Fruit fly (Drosophila melanogaster) whole organism, embryonic: ENCODE results near the gene CG17549.

ENCODE experiments used
- Antp ChIP-seq: fragments of 200-800 bp; sonication (Bioruptor generic); optimal IDR thresholded peaks from 3 replicates; lab custom pipeline; 2016; ENCODE audit warnings: missing biosample characterization, missing genetic modification characterization
- Blimp-1 ChIP-seq: fragments of 200-800 bp; sonication (Bioruptor generic); optimal IDR thresholded peaks from 3 replicates; lab custom pipeline; 2018; ENCODE audit warnings: missing biosample characterization, missing genetic modification characterization, mild to moderate bottlenecking, moderate library complexity, missing genetic modification reagents
- C15 ChIP-seq: fragments of 200-800 bp; sonication (Bioruptor generic); IDR thresholded peaks from 3 replicates; pipeline ENCODE4 v1.3.6; 2022; ENCODE audit warnings: missing biosample characterization, missing genetic modification characterization
- CG10654 ChIP-seq: fragments of 200-800 bp; sonication (Bioruptor generic); optimal IDR thresholded peaks from 2 replicates; lab custom pipeline; 2016; ENCODE audit warnings: missing biosample characterization, missing genetic modification characterization
- CG11456 ChIP-seq: fragments of 200-800 bp; sonication (Bioruptor generic); IDR thresholded peaks from 3 replicates; pipeline ENCODE4 v1.3.6; 2022; ENCODE audit warnings: missing biosample characterization, missing genetic modification characterization
- CG14860 ChIP-seq: fragments of 200-800 bp; sonication (Bioruptor generic); IDR thresholded peaks from 3 replicates; pipeline ENCODE4 v1.3.6; 2022; ENCODE audit warnings: missing biosample characterization, missing genetic modification characterization; ENCODE audit not compliant: partially characterized antibody
- CG15479 ChIP-seq: fragments of 200-800 bp; sonication (Bioruptor generic); optimal IDR thresholded peaks from 3 replicates; lab custom pipeline; 2019; ENCODE audit warnings: missing biosample characterization, mild to moderate bottlenecking, missing genetic modification characterization, moderate library complexity
- CG16779 ChIP-seq: fragments of 200-800 bp; sonication (Bioruptor generic); IDR thresholded peaks from 2 replicates; pipeline ENCODE4 v1.3.6; 2022; ENCODE audit warnings: missing biosample characterization, missing genetic modification characterization
- CG16815 ChIP-seq: fragments of 200-800 bp; sonication (Bioruptor generic); optimal IDR thresholded peaks from 3 replicates; lab custom pipeline; 2017; ENCODE audit warnings: missing biosample characterization, mild to moderate bottlenecking, missing genetic modification characterization
- CG17361 ChIP-seq: fragments of 200-800 bp; sonication (Bioruptor generic); IDR thresholded peaks from 3 replicates; pipeline ENCODE4 v1.3.6; 2022; ENCODE audit warnings: missing biosample characterization, missing genetic modification characterization
- CG2120 ChIP-seq: fragments of 200-800 bp; sonication (Bioruptor generic); optimal IDR thresholded peaks from 3 replicates; lab custom pipeline; 2016; ENCODE audit warnings: missing biosample characterization, missing genetic modification characterization
- CG2199 ChIP-seq: fragments of 200-800 bp; sonication (Bioruptor generic); IDR thresholded peaks from 3 replicates; pipeline ENCODE4 v1.3.6; 2022; ENCODE audit warnings: missing biosample characterization, missing genetic modification characterization
- CG2202 ChIP-seq: fragments of 200-800 bp; sonication (Bioruptor generic); optimal IDR thresholded peaks from 2 replicates; lab custom pipeline; 2018; ENCODE audit warnings: missing biosample characterization, mild to moderate bottlenecking, missing genetic modification characterization
- CG31224 ChIP-seq: fragments of 200-800 bp; sonication (Bioruptor generic); IDR thresholded peaks from 2 replicates; pipeline ENCODE4 v1.3.6; 2022; ENCODE audit warnings: missing biosample characterization, missing genetic modification characterization
- CG31441 ChIP-seq: fragments of 200-800 bp; sonication (Bioruptor generic); IDR thresholded peaks from 2 replicates; pipeline ENCODE4 v1.3.6; 2022; ENCODE audit warnings: missing biosample characterization, missing genetic modification characterization
- CG32532 ChIP-seq: fragments of 200-800 bp; sonication (Bioruptor generic); IDR thresholded peaks from 2 replicates; pipeline ENCODE4 v1.3.6; 2022; ENCODE audit warnings: missing biosample characterization, missing genetic modification characterization
- CG3995 ChIP-seq: fragments of 200-800 bp; sonication (Bioruptor generic); optimal IDR thresholded peaks from 3 replicates; lab custom pipeline; 2016; ENCODE audit warnings: missing biosample characterization, missing genetic modification characterization
- CG4424 ChIP-seq: fragments of 200-800 bp; sonication (Bioruptor generic); optimal IDR thresholded peaks from 3 replicates; lab custom pipeline; 2016; ENCODE audit warnings: missing biosample characterization, missing genetic modification characterization
- CG4707 ChIP-seq: fragments of 200-800 bp; sonication (Bioruptor generic); optimal IDR thresholded peaks from 2 replicates; lab custom pipeline; 2018; ENCODE audit warnings: missing biosample characterization, mild to moderate bottlenecking, missing genetic modification characterization, moderate library complexity
- CG6791 ChIP-seq: fragments of 200-800 bp; sonication (Bioruptor generic); IDR thresholded peaks from 3 replicates; pipeline ENCODE4 v1.3.6; 2022; ENCODE audit warnings: missing biosample characterization, missing genetic modification characterization; ENCODE audit not compliant: partially characterized antibody
- CG8089 ChIP-seq: fragments of 200-800 bp; sonication (Bioruptor generic); optimal IDR thresholded peaks from 3 replicates; lab custom pipeline; 2016; ENCODE audit warnings: missing biosample characterization, missing genetic modification characterization
- CG9609 ChIP-seq: fragments of 200-800 bp; sonication (Bioruptor generic); optimal IDR thresholded peaks from 3 replicates; lab custom pipeline; 2016; ENCODE audit warnings: missing biosample characterization, missing genetic modification characterization
- CTCF ChIP-seq: fragments of 200-800 bp; sonication (Bioruptor generic); optimal IDR thresholded peaks from 2 replicates; lab custom pipeline; 2017; ENCODE audit warnings: missing biosample characterization, mild to moderate bottlenecking, missing genetic modification characterization, moderate library complexity
- Dref ChIP-seq: fragments of 200-800 bp; sonication (Bioruptor generic); IDR thresholded peaks from 2 replicates; pipeline ENCODE4 v1.3.6; 2022; ENCODE audit warnings: missing biosample characterization, missing genetic modification characterization
- E2f1 ChIP-seq: fragments of 200-800 bp; sonication (Bioruptor generic); IDR thresholded peaks from 2 replicates; pipeline ENCODE4 v1.3.6; 2022; ENCODE audit warnings: missing biosample characterization, missing genetic modification characterization
- E2f2 ChIP-seq: fragments of 200-800 bp; sonication (Bioruptor generic); IDR thresholded peaks from 2 replicates; pipeline ENCODE4 v1.3.6; 2022; ENCODE audit warnings: missing biosample characterization, missing genetic modification characterization
- Ets65A ChIP-seq: fragments of 200-800 bp; sonication (Bioruptor generic); peaks from one replicate; lab custom pipeline; 2016; ENCODE audit warnings: missing biosample characterization, missing genetic modification characterization
- Kr ChIP-seq: fragments of 200-800 bp; sonication (Bioruptor generic); optimal IDR thresholded peaks from 2 replicates; lab custom pipeline; 2017; ENCODE audit warnings: missing biosample characterization, mild to moderate bottlenecking, missing genetic modification characterization
- Med ChIP-seq: fragments of 200-800 bp; sonication (Bioruptor generic); peaks from one replicate; lab custom pipeline; 2016; ENCODE audit warnings: missing biosample characterization, missing genetic modification characterization, mild to moderate bottlenecking, inconsistent platforms, moderate library complexity
- NFAT ChIP-seq: fragments of 200-800 bp; sonication (Bioruptor generic); IDR thresholded peaks from 2 replicates; pipeline ENCODE4 v1.3.6; 2022; ENCODE audit warnings: missing biosample characterization, missing genetic modification characterization
- Oli ChIP-seq: fragments of 200-800 bp; sonication (Bioruptor generic); optimal IDR thresholded peaks from 2 replicates; lab custom pipeline; 2018; ENCODE audit warnings: missing biosample characterization, mild to moderate bottlenecking, missing genetic modification characterization, moderate library complexity
- Six4 ChIP-seq: fragments of 200-800 bp; sonication (Bioruptor generic); optimal IDR thresholded peaks from 2 replicates; lab custom pipeline; 2016; ENCODE audit warnings: missing biosample characterization, missing genetic modification characterization
- Spps ChIP-seq: fragments of 200-800 bp; sonication (Bioruptor generic); optimal IDR thresholded peaks from 2 replicates; lab custom pipeline; 2018; ENCODE audit warnings: missing biosample characterization, mild to moderate bottlenecking, missing genetic modification characterization
- Ssrp ChIP-seq: fragments of 200-800 bp; sonication (Bioruptor generic); optimal IDR thresholded peaks from 2 replicates; lab custom pipeline; 2018; ENCODE audit warnings: missing biosample characterization, mild to moderate bottlenecking, missing genetic modification characterization, moderate library complexity
- Stat92E ChIP-seq, 3 experiments: fragments of >200 bp in 2 of 3; fragments of 200-800 bp in 1 of 3; sonication (Bioruptor generic) in 1 of 3; optimal IDR thresholded peaks; 2 replicates each; lab custom pipeline; 2017 to 2019; ENCODE audit warnings: missing biosample characterization in 3 of 3, missing genetic modification characterization in 3 of 3, mild to moderate bottlenecking in 1 of 3, moderate library complexity in 1 of 3
- dmrt11E ChIP-seq: fragments of 200-800 bp; sonication (Bioruptor generic); optimal IDR thresholded peaks from 3 replicates; lab custom pipeline; 2018; ENCODE audit warnings: missing biosample characterization, mild to moderate bottlenecking, missing genetic modification characterization, moderate library complexity
- dpn ChIP-seq, 2 experiments: fragments of 200-800 bp; sonication (Bioruptor generic); optimal IDR thresholded peaks; 3 replicates each; lab custom pipeline; 2016; ENCODE audit warnings: missing biosample characterization in 2 of 2, missing genetic modification characterization in 2 of 2
- fd102C ChIP-seq: fragments of 200-800 bp; sonication (Bioruptor generic); optimal IDR thresholded peaks from 2 replicates; lab custom pipeline; 2018; ENCODE audit warnings: missing biosample characterization, mild to moderate bottlenecking, missing genetic modification characterization, moderate library complexity
- grn ChIP-seq: fragments of 200-800 bp; sonication (Bioruptor generic); optimal IDR thresholded peaks from 3 replicates; lab custom pipeline; 2017; ENCODE audit warnings: missing biosample characterization, missing genetic modification characterization
- kah ChIP-seq: fragments of 200-800 bp; sonication (Bioruptor generic); optimal IDR thresholded peaks from 2 replicates; lab custom pipeline; 2018; ENCODE audit warnings: missing biosample characterization, mild to moderate bottlenecking, missing genetic modification characterization
- kni ChIP-seq: fragments of 200-800 bp; sonication (Bioruptor generic); optimal IDR thresholded peaks from 3 replicates; lab custom pipeline; 2017; ENCODE audit warnings: mild to moderate bottlenecking, missing biosample characterization, missing genetic modification reagents, missing genetic modification characterization
- luna ChIP-seq: fragments of 200-800 bp; sonication (Bioruptor generic); optimal IDR thresholded peaks from 2 replicates; lab custom pipeline; 2016; ENCODE audit warnings: missing biosample characterization, missing genetic modification characterization
- nerfin-1 ChIP-seq: fragments of 200-800 bp; sonication (Bioruptor generic); optimal IDR thresholded peaks from 3 replicates; lab custom pipeline; 2019; ENCODE audit warnings: missing biosample characterization, mild to moderate bottlenecking, missing genetic modification characterization, moderate library complexity
- pnt ChIP-seq: fragments of 200-800 bp; sonication (Bioruptor generic); optimal IDR thresholded peaks from 3 replicates; lab custom pipeline; 2016; ENCODE audit warnings: missing biosample characterization, missing genetic modification characterization
- sens ChIP-seq: fragments of 200-800 bp; sonication (Bioruptor generic); peaks from one replicate; lab custom pipeline; 2016; ENCODE audit warnings: missing biosample characterization, missing genetic modification characterization
- tll ChIP-seq, 2 experiments: fragments of 200-800 bp in 1 of 2; fragments of >200 bp in 1 of 2; sonication (Bioruptor generic) in 1 of 2; optimal IDR thresholded peaks; 2 replicates each; lab custom pipeline; 2017 to 2019; ENCODE audit warnings: missing biosample characterization in 2 of 2, missing genetic modification characterization in 2 of 2, mild to moderate bottlenecking in 1 of 2, moderate library complexity in 1 of 2
- twi ChIP-seq: fragments of 200-800 bp; optimal IDR thresholded peaks from 2 replicates; lab custom pipeline; 2019; ENCODE audit warnings: missing biosample characterization, mild to moderate bottlenecking, missing genetic modification characterization, moderate library complexity
- z ChIP-seq: fragments of 200-800 bp; sonication (Bioruptor generic); IDR thresholded peaks from 3 replicates; pipeline ENCODE4 v1.3.6; 2022; ENCODE audit warnings: missing biosample characterization, missing genetic modification characterization
- zen ChIP-seq: fragments of 200-800 bp; sonication (Bioruptor generic); optimal IDR thresholded peaks from 3 replicates; lab custom pipeline; 2018; ENCODE audit warnings: missing biosample characterization, mild to moderate bottlenecking, missing genetic modification characterization, moderate library complexity

CG17549 gene

DNA sequence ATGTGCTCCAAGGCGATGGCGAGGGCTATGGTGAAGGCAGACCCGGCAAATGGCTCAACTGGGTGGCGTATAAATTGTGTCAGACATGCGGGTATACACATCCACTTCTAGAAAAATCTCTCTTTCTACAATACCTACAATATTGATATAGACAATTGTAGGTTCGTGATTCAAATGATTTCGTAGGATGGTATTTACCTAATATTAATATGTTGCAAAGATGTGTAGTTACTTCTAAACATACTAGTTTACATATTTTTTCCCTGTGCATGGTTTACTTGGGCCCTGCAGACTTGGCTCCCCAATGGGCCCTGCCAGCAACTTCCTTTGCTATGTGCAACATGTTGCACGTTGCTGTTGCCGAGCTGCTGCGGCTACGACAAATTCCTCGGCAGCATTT is 47.9 kb downstream of the CG17549 start (continued):
- TF ChIP-seq CG2202 (tag; lab: Kevin White, UChicago) (peak; percentile 51), Dref (GFP tag; lab: Robert Waterston, UW) (no peak), CG11456 (no peak), CG17361 (GFP tag; lab: Robert Waterston, UW) (peak; percentile 59; the same call in 1 of the 3 replicates), Ssrp (tag; lab: Kevin White, UChicago) (peak; percentile 64), CG4707 (peak; percentile 7), luna (no peak), Antp (GFP tag; lab: Kevin White, UChicago) (peak; percentile 0), CG31441 (GFP tag; lab: Robert Waterston, UW) (peak; percentile 64), CG16779 (GFP tag; lab: Robert Waterston, UW) (no peak), nerfin-1 (tag; lab: Kevin White, UChicago) (peak; percentile 31), Six4 (GFP tag; lab: Kevin White, UChicago) (peak; percentile 46), CG8089 (GFP tag; lab: Kevin White, UChicago) (no peak), CG10654 (GFP tag; lab: Kevin White, UChicago) (peak; percentile 21), Spps (tag; lab: Kevin White, UChicago) (peak; percentile 55), CG4424 (GFP tag; lab: Kevin White, UChicago) (peak; percentile 70), CG31224 (GFP tag; lab: Robert Waterston, UW) (no peak), Oli (peak; percentile 66), dpn (GFP tag; optimal IDR thresholded peaks at IDR 0.05; lab: Kevin White, UChicago) (no peak), E2f1 (GFP tag; lab: Robert Waterston, UW) (no peak), CG16815 (GFP tag; lab: Kevin White, UChicago) (peak; percentile 53), C15 (GFP tag; lab: Robert Waterston, UW) (no peak), kah (no peak), kni (GFP tag; lab: Kevin White, UChicago) (no peak), Med (GFP tag; lab: Kevin White, UChicago) (peak; percentile 67), E2f2 (GFP tag; lab: Robert Waterston, UW) (no peak; the same call in 1 of the 2 replicates), dmrt11E (tag; lab: Kevin White, UChicago) (peak; percentile 80), CG9609 (GFP tag; lab: Kevin White, UChicago) (peak; percentile 14), NFAT (GFP tag; lab: Robert Waterston, UW) (no peak), CG2120 (GFP tag; lab: Kevin White, UChicago) (no peak)

DNA sequence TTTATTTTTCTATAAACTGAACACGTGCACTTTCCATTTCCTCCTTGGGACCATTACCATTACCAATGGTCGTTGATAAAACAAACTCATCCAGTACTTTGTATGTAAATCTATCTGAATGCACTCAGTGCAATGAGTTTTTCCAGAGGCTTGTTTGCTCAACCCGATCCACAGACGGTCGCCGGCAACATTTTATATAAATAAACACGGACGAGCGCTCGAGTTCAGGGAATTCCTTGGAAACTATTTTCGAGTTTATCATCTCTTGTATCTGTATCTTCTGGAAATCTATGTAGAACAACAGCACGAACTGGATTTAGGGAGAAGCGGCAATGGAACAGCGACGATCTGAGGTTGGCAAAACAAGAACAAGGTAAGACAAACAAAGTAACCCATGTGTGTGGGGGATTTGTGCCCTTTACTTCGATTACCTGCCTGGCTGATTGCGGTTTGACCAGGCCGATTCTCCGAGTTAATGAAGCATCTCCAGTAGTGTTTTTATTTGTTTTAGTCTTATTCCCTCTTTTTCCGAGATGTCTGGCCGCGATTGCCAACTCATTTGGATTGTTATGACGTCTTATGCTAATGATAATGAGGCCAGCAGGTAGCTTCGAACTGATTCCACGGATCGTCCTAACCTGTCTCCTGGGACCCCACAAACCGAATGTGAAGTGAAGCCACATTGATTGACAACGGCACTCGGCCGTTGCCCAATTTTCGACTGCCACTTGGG is 48.6 kb downstream of the CG17549 start:
- peak; percentile 25 for TF ChIP-seq sens (GFP tag; lab: Kevin White, UChicago)
- TF ChIP-seq z: peak; percentile 85
- peak; percentile 60 for TF ChIP-seq Kr (GFP tag; lab: Kevin White, UChicago)
- TF ChIP-seq Stat92E (GFP tag; optimal IDR thresholded peaks at IDR 0.05; lab: Kevin White, UChicago): peak in 1 of 3 experiments; percentile 96
- peak in 1 of 2 experiments; percentile 86 for TF ChIP-seq tll (GFP tag; optimal IDR thresholded peaks at IDR 0.05; lab: Kevin White, UChicago)
- peak; percentile 31 for TF ChIP-seq Blimp-1
- no peak for TF ChIP-seq CTCF (GFP tag; lab: Kevin White, UChicago)
- TF ChIP-seq zen (tag; lab: Kevin White, UChicago): peak; percentile 99
- TF ChIP-seq twi (tag; lab: Kevin White, UChicago): peak; percentile 58
- TF ChIP-seq grn (GFP tag; lab: Kevin White, UChicago): peak; percentile 52
- peak; percentile 71 for TF ChIP-seq CG15479 (GFP tag; lab: Kevin White, UChicago)
- TF ChIP-seq CG3995: no peak
- TF ChIP-seq pnt (GFP tag; lab: Kevin White, UChicago): no peak
- peak; percentile 58 for TF ChIP-seq kni (GFP tag; lab: Kevin White, UChicago)
- no peak for TF ChIP-seq CG16815 (GFP tag; lab: Kevin White, UChicago)
- peak; percentile 10 for TF ChIP-seq Ets65A (GFP tag; lab: Kevin White, UChicago)
- TF ChIP-seq fd102C: peak; percentile 34
- 0 out of 3 replicates have a peak, but pooled peaks have one; percentile 28 for TF ChIP-seq CG6791 (GFP tag; lab: Robert Waterston, UW)
- no peak for TF ChIP-seq CG32532
- TF ChIP-seq CG14860 (GFP tag; lab: Robert Waterston, UW): no peak
- TF ChIP-seq CG2199: 0 out of 3 replicates have a peak, but pooled peaks have one; percentile 53
